Worm (Caenorhabditis elegans) whole organism, L2 larva: ENCODE data around the gene ZC455.1.

Experiments used
- ama-1 ChIP-seq: fragments of 150-350 bp; optimal IDR thresholded peaks from 2 replicates; lab custom pipeline; 2018; ENCODE audit warnings: inconsistent platforms
- elt-3 ChIP-seq: sonication (generic microtip); optimal IDR thresholded peaks from 2 replicates; lab custom pipeline; 2017; ENCODE audit warnings: missing biosample characterization, missing genetic modification characterization
- gmeb-1 ChIP-seq: fragments of 150-350 bp; optimal IDR thresholded peaks from 2 replicates; lab custom pipeline; 2014; ENCODE audit warnings: missing biosample characterization, missing genetic modification characterization
- lsy-2 ChIP-seq, 2 experiments: fragments of 150-350 bp in 1 of 2; sonication (generic microtip) in 1 of 2; optimal IDR thresholded peaks; 2 replicates each; lab custom pipeline; 2014 to 2017; ENCODE audit warnings: missing biosample characterization in 2 of 2, missing genetic modification characterization in 2 of 2
- mdl-1 ChIP-seq, 2 experiments: fragments of 150-350 bp in 1 of 2; sonication (generic microtip) in 1 of 2; optimal IDR thresholded peaks; 2 replicates each; lab custom pipeline; 2017; ENCODE audit warnings: missing biosample characterization in 2 of 2, missing genetic modification characterization in 2 of 2
- nhr-11 ChIP-seq: fragments of 150-350 bp; optimal IDR thresholded peaks from 2 replicates; lab custom pipeline; 2014; ENCODE audit warnings: missing biosample characterization, missing genetic modification characterization
- nhr-12 ChIP-seq: fragments of 150-350 bp; optimal IDR thresholded peaks from 2 replicates; lab custom pipeline; 2014; ENCODE audit warnings: missing biosample characterization, missing genetic modification characterization
- nhr-23 ChIP-seq: fragments of 150-350 bp; optimal IDR thresholded peaks from 2 replicates; lab custom pipeline; 2014; ENCODE audit warnings: missing biosample characterization, missing genetic modification reagents, missing genetic modification characterization
- nhr-237 ChIP-seq: fragments of 150-350 bp; optimal IDR thresholded peaks from 2 replicates; lab custom pipeline; 2014; ENCODE audit warnings: missing biosample characterization, missing genetic modification characterization
- nhr-77 ChIP-seq: fragments of 150-350 bp; optimal IDR thresholded peaks from 2 replicates; lab custom pipeline; 2014; ENCODE audit warnings: missing biosample characterization, missing genetic modification characterization
- skn-1 ChIP-seq: sonication (generic microtip); optimal IDR thresholded peaks from 2 replicates; lab custom pipeline; 2017; ENCODE audit warnings: missing biosample characterization, missing genetic modification characterization
- sma-3 ChIP-seq: sonication (generic microtip); optimal IDR thresholded peaks from 2 replicates; lab custom pipeline; 2016; ENCODE audit warnings: missing genetic modification reagents, missing genetic modification characterization, missing compliant biosample characterization
- unc-62 ChIP-seq: fragments of 150-350 bp; optimal IDR thresholded peaks from 2 replicates; lab custom pipeline; 2014; ENCODE audit warnings: missing biosample characterization, missing genetic modification reagents, missing genetic modification characterization
- ztf-11 ChIP-seq: sonication (generic microtip); optimal IDR thresholded peaks from 2 replicates; lab custom pipeline; 2017; ENCODE audit warnings: missing biosample characterization, missing genetic modification characterization

DNA sequence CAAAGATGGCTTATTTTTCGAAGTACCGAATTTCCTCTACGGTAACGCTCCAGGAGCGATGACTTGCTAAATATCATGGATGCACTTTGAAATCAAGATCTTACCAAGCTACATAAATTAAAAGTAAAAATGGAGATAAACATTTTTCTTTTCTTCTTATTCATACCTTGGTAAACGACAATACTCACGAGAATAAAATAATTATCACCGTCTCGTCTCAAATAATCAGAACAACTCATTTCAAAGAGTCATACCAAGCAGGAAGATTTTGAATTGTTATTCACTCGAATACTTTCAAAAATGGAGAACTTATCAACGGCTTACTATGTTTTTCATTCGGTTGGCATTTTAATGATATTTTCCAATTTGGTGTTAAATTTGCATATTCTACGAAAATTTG lies 30.0 kb downstream of the ZC455.1 start, which contains the start of gene srbc-45:
- TF ChIP-seq nhr-23 (tag; lab: Kevin White, UChicago) (no peak), nhr-12 (tag; lab: Kevin White, UChicago) (no peak), nhr-11 (tag; lab: Kevin White, UChicago) (no peak), nhr-237 (tag; lab: Kevin White, UChicago) (no peak), nhr-77 (tag; lab: Kevin White, UChicago) (no peak), sma-3 (no peak), gmeb-1 (tag; lab: Kevin White, UChicago) (no peak), skn-1 (tag; lab: Kevin White, UChicago) (no peak), ztf-11 (tag; lab: Kevin White, UChicago) (no peak), mdl-1 (tag; optimal IDR thresholded peaks at IDR 0.05; lab: Kevin White, UChicago) (no peak), elt-3 (no peak), lsy-2 (tag; optimal IDR thresholded peaks at IDR 0.05; lab: Kevin White, UChicago) (no peak), ama-1 (lab: Kevin White, UChicago) (no peak), unc-62 (GFP tag; lab: Kevin White, UChicago) (no peak)
